In genomic region chr3R:5064542-5065358, dm6 we compare ENCODE assay signal across 1 fruit fly cellular context.
A peak's percentile ranks its signal among the peaks of the same experiment; 100 is the strongest.
TF ChIP-seq lines count a peak whose summit lies in the region.

No protein-coding gene starts in this region.

TF ChIP-seq in whole organism, embryonic, 481 proteins besides CTCF, POLR2A, EP300 and RAD21 (continued from another document):
- 0 out of 2 replicates have a peak, but pooled peaks have one; percentile 5 for TF ChIP-seq Bgb (GFP tag; IDR thresholded peaks at IDR 0.05; lab: Robert Waterston, UW; ENCODE audit: partially characterized antibody)
- peak; percentile 14 for TF ChIP-seq en (GFP tag; optimal IDR thresholded peaks at IDR 0.05; lab: Kevin White, UChicago)
- no peak for TF ChIP-seq CG9727 (GFP tag; optimal IDR thresholded peaks at IDR 0.05; lab: Kevin White, UChicago)
- TF ChIP-seq Side (GFP tag; optimal IDR thresholded peaks at IDR 0.05; lab: Kevin White, UChicago), result peak; percentile 27
- no peak for TF ChIP-seq repo (GFP tag; optimal IDR thresholded peaks at IDR 0.05; lab: Kevin White, UChicago)
- TF ChIP-seq stwl (tag; optimal IDR thresholded peaks at IDR 0.05; lab: Kevin White, UChicago), result no peak
- TF ChIP-seq CG11093 (GFP tag; IDR thresholded peaks at IDR 0.05; lab: Robert Waterston, UW), result no peak
- no peak for TF ChIP-seq Rx (GFP tag; IDR thresholded peaks at IDR 0.05; lab: Robert Waterston, UW)
- peak; percentile 29 for TF ChIP-seq CG13775 (GFP tag; optimal IDR thresholded peaks at IDR 0.05; lab: Kevin White, UChicago)
- no peak for TF ChIP-seq CG8944 (GFP tag; optimal IDR thresholded peaks at IDR 0.05; lab: Kevin White, UChicago)
- no peak for TF ChIP-seq Hr3 (GFP tag; optimal IDR thresholded peaks at IDR 0.05; lab: Kevin White, UChicago)
- TF ChIP-seq CG15514 (GFP tag; optimal IDR thresholded peaks at IDR 0.05; lab: Kevin White, UChicago), result no peak
- TF ChIP-seq kni (GFP tag; optimal IDR thresholded peaks at IDR 0.05; lab: Kevin White, UChicago), result no peak
- TF ChIP-seq CG30403 (GFP tag; optimal IDR thresholded peaks at IDR 0.05; lab: Kevin White, UChicago), result peak; percentile 22
- no peak for TF ChIP-seq disco-r (GFP tag; optimal IDR thresholded peaks at IDR 0.05; lab: Kevin White, UChicago)
- TF ChIP-seq CG15269 (tag; optimal IDR thresholded peaks at IDR 0.05; lab: Kevin White, UChicago), result no peak
- TF ChIP-seq cg (GFP tag; optimal IDR thresholded peaks at IDR 0.05; lab: Kevin White, UChicago), result no peak
- TF ChIP-seq CG16779 (GFP tag; IDR thresholded peaks at IDR 0.05; lab: Robert Waterston, UW), result no peak
- no peak for TF ChIP-seq rib (GFP tag; IDR thresholded peaks at IDR 0.05; lab: Robert Waterston, UW)
- TF ChIP-seq CG34376 (GFP tag; optimal IDR thresholded peaks at IDR 0.05; lab: Kevin White, UChicago), result peak; percentile 78
- no peak for TF ChIP-seq CG5245 (GFP tag; optimal IDR thresholded peaks at IDR 0.05; lab: Kevin White, UChicago)
- TF ChIP-seq pros (GFP tag; optimal IDR thresholded peaks at IDR 0.05; lab: Kevin White, UChicago), result no peak
- no peak for TF ChIP-seq Asciz (GFP tag; optimal IDR thresholded peaks at IDR 0.05; lab: Kevin White, UChicago)
- TF ChIP-seq CG2120 (GFP tag; optimal IDR thresholded peaks at IDR 0.05; lab: Kevin White, UChicago), result peak; percentile 71
- no peak for TF ChIP-seq onecut (GFP tag; IDR thresholded peaks at IDR 0.05; lab: Robert Waterston, UW)
- no peak for TF ChIP-seq ash1 (GFP tag; optimal IDR thresholded peaks at IDR 0.05; lab: Kevin White, UChicago)
- no peak for TF ChIP-seq tup (GFP tag; optimal IDR thresholded peaks at IDR 0.05; lab: Kevin White, UChicago)
- no peak for TF ChIP-seq CG43689 (GFP tag; IDR thresholded peaks at IDR 0.05; lab: Robert Waterston, UW)
- no peak; the same call in 1 of the 2 replicates for TF ChIP-seq chm (GFP tag; IDR thresholded peaks at IDR 0.05; lab: Robert Waterston, UW)
- peak; percentile 5 for TF ChIP-seq CG8281 (tag; optimal IDR thresholded peaks at IDR 0.05; lab: Kevin White, UChicago)
- peak; percentile 38 for TF ChIP-seq CG7786 (GFP tag; optimal IDR thresholded peaks at IDR 0.05; lab: Kevin White, UChicago)
- TF ChIP-seq vfl (GFP tag; optimal IDR thresholded peaks at IDR 0.05; lab: Kevin White, UChicago), result no peak
- no peak; the same call in 1 of the 2 replicates for TF ChIP-seq CG3847 (GFP tag; IDR thresholded peaks at IDR 0.05; lab: Robert Waterston, UW)
- TF ChIP-seq tio (GFP tag; optimal IDR thresholded peaks at IDR 0.05; lab: Kevin White, UChicago), result no peak
- TF ChIP-seq knrl (GFP tag; IDR thresholded peaks at IDR 0.05; lab: Robert Waterston, UW; ENCODE audit: partially characterized antibody), result no peak
- no peak for TF ChIP-seq salm (tag; optimal IDR thresholded peaks at IDR 0.05; lab: Kevin White, UChicago)
- TF ChIP-seq crol (GFP tag; IDR thresholded peaks at IDR 0.05; lab: Robert Waterston, UW), result peak; percentile 67; the same call in 1 of the 2 replicates
- no peak for TF ChIP-seq fd3F (GFP tag; optimal IDR thresholded peaks at IDR 0.05; lab: Kevin White, UChicago)
- no peak for TF ChIP-seq CG13296 (GFP tag; optimal IDR thresholded peaks at IDR 0.05; lab: Kevin White, UChicago)
- TF ChIP-seq Spps (tag; optimal IDR thresholded peaks at IDR 0.05; lab: Kevin White, UChicago), result no peak
- no peak for TF ChIP-seq CG31365 (tag; optimal IDR thresholded peaks at IDR 0.05; lab: Kevin White, UChicago)
- TF ChIP-seq Hr51 (GFP tag; optimal IDR thresholded peaks at IDR 0.05; lab: Kevin White, UChicago), result peak in 1 of 2 experiments; percentile 31
- no peak for TF ChIP-seq tgo (GFP tag; IDR thresholded peaks at IDR 0.05; lab: Robert Waterston, UW)
- no peak for TF ChIP-seq CG11085 (GFP tag; IDR thresholded peaks at IDR 0.05; lab: Robert Waterston, UW)
- TF ChIP-seq CG17186 (GFP tag; optimal IDR thresholded peaks at IDR 0.05; lab: Kevin White, UChicago), result no peak
- no peak for TF ChIP-seq CG4820 (GFP tag; optimal IDR thresholded peaks at IDR 0.05; lab: Kevin White, UChicago)
- no peak for TF ChIP-seq gt (GFP tag; IDR thresholded peaks at IDR 0.05; lab: Robert Waterston, UW)
- no peak for TF ChIP-seq CrebB (tag; optimal IDR thresholded peaks at IDR 0.05; lab: Kevin White, UChicago)
- no peak for TF ChIP-seq trem (tag; optimal IDR thresholded peaks at IDR 0.05; lab: Kevin White, UChicago)
- TF ChIP-seq Poxn (GFP tag; IDR thresholded peaks at IDR 0.05; lab: Robert Waterston, UW), result no peak
- no peak for TF ChIP-seq CG13424 (tag; optimal IDR thresholded peaks at IDR 0.05; lab: Kevin White, UChicago)
- no peak for TF ChIP-seq unpg (GFP tag; optimal IDR thresholded peaks at IDR 0.05; lab: Kevin White, UChicago)
- peak; percentile 36; the same call in 1 of the 2 replicates for TF ChIP-seq E2f1 (GFP tag; IDR thresholded peaks at IDR 0.05; lab: Robert Waterston, UW)
- TF ChIP-seq Six4 (GFP tag; optimal IDR thresholded peaks at IDR 0.05; lab: Kevin White, UChicago), result no peak
- no peak for TF ChIP-seq trh (GFP tag; optimal IDR thresholded peaks at IDR 0.05; lab: Kevin White, UChicago)
- no peak for TF ChIP-seq CG14965 (GFP tag; optimal IDR thresholded peaks at IDR 0.05; lab: Kevin White, UChicago; ENCODE audit: borderline replicate concordance)
- no peak for TF ChIP-seq CG10267 (tag; optimal IDR thresholded peaks at IDR 0.05; lab: Kevin White, UChicago)
- TF ChIP-seq TFAM (GFP tag; optimal IDR thresholded peaks at IDR 0.05; lab: Kevin White, UChicago), result no peak
- peak; percentile 35 for TF ChIP-seq CG7556 (GFP tag; optimal IDR thresholded peaks at IDR 0.05; lab: Kevin White, UChicago)
- peak; percentile 68 for TF ChIP-seq lab (GFP tag; optimal IDR thresholded peaks at IDR 0.05; lab: Kevin White, UChicago)
- TF ChIP-seq jigr1 (GFP tag; IDR thresholded peaks at IDR 0.05; lab: Robert Waterston, UW), result no peak
- TF ChIP-seq CG1647 (GFP tag; optimal IDR thresholded peaks at IDR 0.05; lab: Kevin White, UChicago), result no peak
- no peak for TF ChIP-seq unc-4 (GFP tag; IDR thresholded peaks at IDR 0.05; lab: Robert Waterston, UW; ENCODE audit: partially characterized antibody)
- no peak for TF ChIP-seq CG7372 (GFP tag; IDR thresholded peaks at IDR 0.05; lab: Robert Waterston, UW)
- TF ChIP-seq exex (tag; optimal IDR thresholded peaks at IDR 0.05; lab: Kevin White, UChicago), result peak; percentile 90
- TF ChIP-seq seq (GFP tag; IDR thresholded peaks at IDR 0.05; lab: Robert Waterston, UW), result 0 out of 2 replicates have a peak, but pooled peaks have one; percentile 7
- no peak for TF ChIP-seq CG17912 (GFP tag; optimal IDR thresholded peaks at IDR 0.05; lab: Kevin White, UChicago)
- TF ChIP-seq gce (GFP tag; IDR thresholded peaks at IDR 0.05; lab: Robert Waterston, UW), result no peak
- no peak for TF ChIP-seq CG14667 (GFP tag; IDR thresholded peaks at IDR 0.05; lab: Robert Waterston, UW)
- TF ChIP-seq scrt (GFP tag; optimal IDR thresholded peaks at IDR 0.05; lab: Kevin White, UChicago), result no peak
- peak; percentile 13 for TF ChIP-seq CG8388 (GFP tag; optimal IDR thresholded peaks at IDR 0.05; lab: Kevin White, UChicago)
- TF ChIP-seq YL-1 (GFP tag; optimal IDR thresholded peaks at IDR 0.05; lab: Kevin White, UChicago), result no peak
- TF ChIP-seq CG6654 (GFP tag; optimal IDR thresholded peaks at IDR 0.05; lab: Kevin White, UChicago), result no peak
- no peak for TF ChIP-seq HLH4C (GFP tag; IDR thresholded peaks at IDR 0.05; lab: Robert Waterston, UW; ENCODE audit: partially characterized antibody)
- peak; percentile 34; the same call in 1 of the 2 replicates for TF ChIP-seq ara (GFP tag; IDR thresholded peaks at IDR 0.05; lab: Robert Waterston, UW)
- TF ChIP-seq Xbp1 (GFP tag; optimal IDR thresholded peaks at IDR 0.05; lab: Kevin White, UChicago), result no peak
- TF ChIP-seq sens-2 (GFP tag; IDR thresholded peaks at IDR 0.05; lab: Robert Waterston, UW), result 0 out of 2 replicates have a peak, but pooled peaks have one; percentile 43
- no peak for TF ChIP-seq fd64A (GFP tag; optimal IDR thresholded peaks at IDR 0.05; lab: Kevin White, UChicago)
- TF ChIP-seq Sry-β (GFP tag; optimal IDR thresholded peaks at IDR 0.05; lab: Kevin White, UChicago), result no peak
- peak; percentile 34 for TF ChIP-seq CG10543 (GFP tag; optimal IDR thresholded peaks at IDR 0.05; lab: Kevin White, UChicago)
- TF ChIP-seq pb (GFP tag; optimal IDR thresholded peaks at IDR 0.05; lab: Kevin White, UChicago), result no peak
- TF ChIP-seq odd (GFP tag; optimal IDR thresholded peaks at IDR 0.05; lab: Kevin White, UChicago), result no peak
- TF ChIP-seq nerfin-1 (tag; optimal IDR thresholded peaks at IDR 0.05; lab: Kevin White, UChicago), result no peak
- no peak for TF ChIP-seq CG42726 (GFP tag; IDR thresholded peaks at IDR 0.05; lab: Robert Waterston, UW; ENCODE audit: partially characterized antibody)
- no peak for TF ChIP-seq CG12744 (GFP tag; optimal IDR thresholded peaks at IDR 0.05; lab: Kevin White, UChicago)
- TF ChIP-seq Antp (GFP tag; optimal IDR thresholded peaks at IDR 0.05; lab: Kevin White, UChicago), result no peak
- no peak for TF ChIP-seq hbn (GFP tag; IDR thresholded peaks at IDR 0.05; lab: Robert Waterston, UW; ENCODE audit: partially characterized antibody)
- TF ChIP-seq CG9609 (GFP tag; optimal IDR thresholded peaks at IDR 0.05; lab: Kevin White, UChicago), result no peak
- TF ChIP-seq NK7.1 (GFP tag; optimal IDR thresholded peaks at IDR 0.05; lab: Kevin White, UChicago), result no peak
- TF ChIP-seq bsh (GFP tag; optimal IDR thresholded peaks at IDR 0.05; lab: Kevin White, UChicago), result no peak
- TF ChIP-seq btn (GFP tag; optimal IDR thresholded peaks at IDR 0.05; lab: Kevin White, UChicago), result no peak
- no peak for TF ChIP-seq HmgD (GFP tag; optimal IDR thresholded peaks at IDR 0.05; lab: Kevin White, UChicago)
- no peak for TF ChIP-seq CG34422 (GFP tag; IDR thresholded peaks at IDR 0.05; lab: Robert Waterston, UW)
- TF ChIP-seq Doc2 (GFP tag; IDR thresholded peaks at IDR 0.05; lab: Robert Waterston, UW), result no peak
- TF ChIP-seq sim (GFP tag; IDR thresholded peaks at IDR 0.05; lab: Robert Waterston, UW), result peak; percentile 27; the same call in 1 of the 2 replicates
- no peak for TF ChIP-seq CG8359 (GFP tag; optimal IDR thresholded peaks at IDR 0.05; lab: Kevin White, UChicago; ENCODE audit: borderline replicate concordance)
- no peak for TF ChIP-seq CG7271 (tag; optimal IDR thresholded peaks at IDR 0.05; lab: Kevin White, UChicago)
- peak; percentile 7 for TF ChIP-seq ewg (GFP tag; optimal IDR thresholded peaks at IDR 0.05; lab: Kevin White, UChicago)
- TF ChIP-seq Jarid2 (GFP tag; optimal IDR thresholded peaks at IDR 0.05; lab: Kevin White, UChicago), result no peak
- TF ChIP-seq CG2889 (GFP tag; IDR thresholded peaks at IDR 0.05; lab: Robert Waterston, UW), result no peak
- TF ChIP-seq CG34224 (GFP tag; IDR thresholded peaks at IDR 0.05; lab: Robert Waterston, UW; ENCODE audit: partially characterized antibody), result no peak
- no peak for TF ChIP-seq Nf-YC (tag; optimal IDR thresholded peaks at IDR 0.05; lab: Kevin White, UChicago)
- TF ChIP-seq CG2678 (tag; optimal IDR thresholded peaks at IDR 0.05; lab: Kevin White, UChicago), result peak; percentile 24
- no peak for TF ChIP-seq CG15073 (GFP tag; optimal IDR thresholded peaks at IDR 0.05; lab: Kevin White, UChicago)
- no peak for TF ChIP-seq CG8924 (tag; optimal IDR thresholded peaks at IDR 0.05; lab: Kevin White, UChicago)
- TF ChIP-seq CG32772 (GFP tag; IDR thresholded peaks at IDR 0.05; lab: Robert Waterston, UW), result no peak
- TF ChIP-seq bbx (GFP tag; IDR thresholded peaks at IDR 0.05; lab: Robert Waterston, UW; ENCODE audit: partially characterized antibody), result no peak
- no peak for TF ChIP-seq dimm (GFP tag; IDR thresholded peaks at IDR 0.05; lab: Robert Waterston, UW)
- TF ChIP-seq otp (GFP tag; IDR thresholded peaks at IDR 0.05; lab: Robert Waterston, UW), result no peak
- no peak for TF ChIP-seq ci (GFP tag; IDR thresholded peaks at IDR 0.05; lab: Robert Waterston, UW)
- no peak for TF ChIP-seq br (optimal IDR thresholded peaks at IDR 0.05; lab: Kevin White, UChicago)
- no peak for TF ChIP-seq Awh (GFP tag; IDR thresholded peaks at IDR 0.05; lab: Robert Waterston, UW)
- no peak for TF ChIP-seq CG2129 (GFP tag; IDR thresholded peaks at IDR 0.05; lab: Robert Waterston, UW; ENCODE audit: partially characterized antibody)
- TF ChIP-seq NC2β (GFP tag; optimal IDR thresholded peaks at IDR 0.05; lab: Kevin White, UChicago), result no peak
- no peak for TF ChIP-seq Dp (GFP tag; optimal IDR thresholded peaks at IDR 0.05; lab: Kevin White, UChicago)
- peak; percentile 54; the same call in 1 of the 2 replicates for TF ChIP-seq ttk (GFP tag; IDR thresholded peaks at IDR 0.05; lab: Robert Waterston, UW)
- no peak for TF ChIP-seq toy (GFP tag; IDR thresholded peaks at IDR 0.05; lab: Robert Waterston, UW)
- peak; percentile 12 for TF ChIP-seq ATbp (GFP tag; optimal IDR thresholded peaks at IDR 0.05; lab: Kevin White, UChicago)
- peak; percentile 15 for TF ChIP-seq twi (tag; optimal IDR thresholded peaks at IDR 0.05; lab: Kevin White, UChicago)
- TF ChIP-seq CG18262 (tag; optimal IDR thresholded peaks at IDR 0.05; lab: Kevin White, UChicago), result peak; percentile 30
- no peak for TF ChIP-seq Neu2 (GFP tag; optimal IDR thresholded peaks at IDR 0.05; lab: Kevin White, UChicago; ENCODE audit: borderline replicate concordance)
- TF ChIP-seq D19B (GFP tag; optimal IDR thresholded peaks at IDR 0.05; lab: Kevin White, UChicago), result peak; percentile 99
- TF ChIP-seq her (GFP tag; optimal IDR thresholded peaks at IDR 0.05; lab: Kevin White, UChicago), result peak; percentile 15
- no peak for TF ChIP-seq BtbVII (GFP tag; optimal IDR thresholded peaks at IDR 0.05; lab: Kevin White, UChicago)
